Worm (Caenorhabditis elegans) whole organism, young adult: ENCODE measurements around the gene C26B9.3.

Source experiments
- D2030.7 ChIP-seq: fragments of 200-800 bp; sonication (Bioruptor generic); IDR thresholded peaks from 2 replicates; pipeline ENCODE4 v1.3.6; 2022; ENCODE audit warnings: missing genetic modification reagents, missing genetic modification characterization, missing compliant biosample characterization
- F37B4.10 ChIP-seq: fragments of 200-800 bp; sonication (Bioruptor generic); IDR thresholded peaks from 2 replicates; pipeline ENCODE4 v1.3.6; 2022; ENCODE audit warnings: missing genetic modification characterization, missing compliant biosample characterization
- F49E8.2 ChIP-seq: sonication (generic microtip); optimal IDR thresholded peaks from 3 replicates; lab custom pipeline; 2017; ENCODE audit warnings: missing genetic modification characterization, mild to moderate bottlenecking, missing compliant biosample characterization, antibody characterized with exemption, moderate library complexity; ENCODE audit not compliant: insufficient read depth
- ama-1 ChIP-seq, 3 experiments: fragments of 150-350 bp in 1 of 3; sonication (generic microtip) in 2 of 3; optimal IDR thresholded peaks; 2 replicates each; lab custom pipeline; 2014 to 2018; ENCODE audit warnings: missing biosample characterization in 2 of 3, missing genetic modification characterization in 2 of 3, missing genetic modification reagents in 2 of 3
- aptf-2 ChIP-seq: fragments of 200-800 bp; sonication (Bioruptor generic); conservative IDR thresholded peaks from 2 replicates; pipeline ENCODE4 v1.3.6; 2022; ENCODE audit warnings: missing genetic modification reagents, missing genetic modification characterization, missing compliant biosample characterization
- aptf-3 ChIP-seq: fragments of 200-800 bp; sonication (Bioruptor generic); IDR thresholded peaks from 2 replicates; pipeline ENCODE4 v1.3.6; 2022; ENCODE audit warnings: missing genetic modification characterization, missing compliant biosample characterization
- ceh-79 ChIP-seq: sonication (generic microtip); optimal IDR thresholded peaks from 2 replicates; lab custom pipeline; 2017; ENCODE audit warnings: mild to moderate bottlenecking, missing genetic modification characterization, missing compliant biosample characterization
- dpl-1 ChIP-seq: fragments of 150-350 bp; optimal IDR thresholded peaks from 2 replicates; lab custom pipeline; 2014; ENCODE audit warnings: missing biosample characterization, missing genetic modification reagents, missing genetic modification characterization
- hlh-26 ChIP-seq: fragments of 200-800 bp; sonication (Bioruptor generic); conservative IDR thresholded peaks from 2 replicates; pipeline ENCODE4 v1.3.6; 2022; ENCODE audit warnings: missing genetic modification reagents, missing genetic modification characterization, missing compliant biosample characterization
- lag-1 ChIP-seq: fragments of 200-800 bp; sonication (Bioruptor generic); IDR thresholded peaks from 2 replicates; pipeline ENCODE4 v1.3.6; 2022; ENCODE audit warnings: missing genetic modification reagents, missing genetic modification characterization, missing compliant biosample characterization
- nhr-90 ChIP-seq: sonication (generic microtip); optimal IDR thresholded peaks from 2 replicates; lab custom pipeline; 2016; ENCODE audit warnings: missing genotype, mild to moderate bottlenecking, missing genetic modification characterization, missing compliant biosample characterization
- pha-4 ChIP-seq: fragments of 150-350 bp; sonication (generic microtip); optimal IDR thresholded peaks from 2 replicates; lab custom pipeline; 2014; ENCODE audit warnings: missing biosample characterization, missing genetic modification reagents, missing genetic modification characterization
- rpc-1 ChIP-seq, 2 experiments: fragments of 150-350 bp in 1 of 2; sonication (generic microtip) in 1 of 2; optimal IDR thresholded peaks; 2 replicates each; lab custom pipeline; 2014 to 2018; ENCODE audit warnings: missing biosample characterization in 1 of 2, missing genetic modification characterization in 1 of 2, missing genetic modification reagents in 1 of 2, missing genotype in 1 of 2

DNA sequence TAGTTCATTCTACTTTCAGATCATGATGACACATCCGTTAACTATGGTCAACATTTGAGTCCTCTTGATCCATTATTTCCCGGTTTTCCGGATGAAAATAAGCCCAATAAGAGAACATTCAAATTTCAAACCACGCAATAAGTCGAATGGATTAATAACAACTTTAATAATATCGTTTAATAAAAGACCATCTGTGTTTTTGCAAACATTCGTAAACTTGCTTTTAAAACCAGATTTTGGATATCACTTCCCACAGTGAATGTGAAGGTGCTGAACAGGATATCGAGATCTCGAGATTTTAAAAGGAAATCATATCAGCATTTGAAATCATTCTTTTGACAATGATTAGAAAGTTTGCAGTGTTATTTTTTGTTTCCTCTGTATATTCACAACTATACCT lies 3.9 kb downstream of the C26B9.3 start, which contains the start of gene C26B9.7:
- TF ChIP-seq aptf-3 (GFP tag; lab: Robert Waterston, UW) = no peak
- no peak for TF ChIP-seq ama-1 (optimal IDR thresholded peaks at IDR 0.05; lab: Kevin White, UChicago)
- no peak for TF ChIP-seq ama-1 (GFP tag; optimal IDR thresholded peaks at IDR 0.05; lab: Kevin White, UChicago)
- no peak for TF ChIP-seq F37B4.10 (GFP tag; lab: Robert Waterston, UW)
- TF ChIP-seq F49E8.2 (tag; lab: Kevin White, UChicago) = no peak
- no peak for TF ChIP-seq rpc-1 (optimal IDR thresholded peaks at IDR 0.05; lab: Kevin White, UChicago)
- no peak for TF ChIP-seq rpc-1 (tag; optimal IDR thresholded peaks at IDR 0.05; lab: Kevin White, UChicago)
- no peak for TF ChIP-seq pha-4
- TF ChIP-seq nhr-90 (tag; lab: Kevin White, UChicago) = no peak
- TF ChIP-seq dpl-1 = no peak
- TF ChIP-seq hlh-26 = no peak
- TF ChIP-seq aptf-2 = no peak
- TF ChIP-seq D2030.7 (GFP tag; lab: Robert Waterston, UW) = no peak
- TF ChIP-seq lag-1 (GFP tag; lab: Robert Waterston, UW) = no peak
- no peak for TF ChIP-seq ceh-79 (tag; lab: Kevin White, UChicago)
